Fruit fly (Drosophila melanogaster) S2 (cell line): ENCODE results near the gene CG15892.

Experiments
- CG8478 ChIP-seq: fragments of >200 bp; optimal IDR thresholded peaks from 2 replicates; lab custom pipeline; 2018
- CTCF ChIP-seq, 2 experiments: fragments of >200 bp; optimal IDR thresholded peaks; 2 replicates each; lab custom pipeline; 2018

DNA sequence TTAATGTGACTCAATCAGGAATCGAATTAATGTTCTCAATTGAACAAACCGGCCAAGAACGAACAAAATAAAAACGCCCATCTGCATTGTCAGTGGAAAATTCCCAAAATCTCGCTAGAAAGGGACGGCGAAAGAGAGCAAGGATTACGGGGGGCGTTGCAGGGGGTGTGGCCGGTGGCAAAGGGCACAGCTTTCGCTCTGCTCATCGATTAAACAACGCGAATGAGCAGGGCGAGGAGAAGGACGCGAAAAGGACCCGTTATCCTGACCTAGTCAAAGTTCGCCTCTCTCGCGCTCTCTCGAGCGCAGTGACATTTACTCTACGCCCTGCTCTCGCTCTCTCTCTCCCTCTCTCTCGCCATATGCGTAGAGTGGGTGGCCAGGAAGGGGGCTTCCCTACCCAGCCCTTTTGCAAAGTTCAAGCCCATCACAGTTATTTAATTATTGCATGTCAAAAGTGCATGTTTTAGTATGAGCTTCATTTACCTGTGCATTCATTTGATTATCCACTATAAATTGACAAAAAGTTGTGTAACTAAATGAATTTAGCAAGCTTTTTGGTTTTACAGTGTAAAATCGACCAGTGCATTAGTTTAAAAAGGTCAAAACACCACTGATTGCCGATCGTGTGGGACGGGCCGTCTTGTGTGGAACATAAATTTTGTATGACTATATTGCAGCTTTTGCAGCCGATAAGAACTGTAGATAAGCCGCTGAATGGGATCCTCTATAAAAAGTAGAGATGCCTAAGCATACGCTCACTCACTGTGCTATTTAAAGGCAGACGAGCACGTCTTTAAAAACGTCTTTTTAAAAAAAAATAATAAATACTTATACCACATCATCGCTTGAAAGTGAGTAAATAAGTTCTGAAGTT lies 44.8 kb upstream of the CG15892 start:
- TF ChIP-seq CG8478 (lab: Kevin White, UChicago) (no peak), CTCF (optimal IDR thresholded peaks at IDR 0.05; lab: Kevin White, UChicago) (no peak)
